Worm (Caenorhabditis elegans) whole organism, dauer: ENCODE measurements around the gene F14F7.5.

Experiments
- unc-62 ChIP-seq: sonication (generic microtip); optimal IDR thresholded peaks from 2 replicates; lab custom pipeline; 2017; ENCODE audit warnings: missing biosample characterization, missing genetic modification reagents, missing genetic modification characterization

F14F7.5 gene

DNA sequence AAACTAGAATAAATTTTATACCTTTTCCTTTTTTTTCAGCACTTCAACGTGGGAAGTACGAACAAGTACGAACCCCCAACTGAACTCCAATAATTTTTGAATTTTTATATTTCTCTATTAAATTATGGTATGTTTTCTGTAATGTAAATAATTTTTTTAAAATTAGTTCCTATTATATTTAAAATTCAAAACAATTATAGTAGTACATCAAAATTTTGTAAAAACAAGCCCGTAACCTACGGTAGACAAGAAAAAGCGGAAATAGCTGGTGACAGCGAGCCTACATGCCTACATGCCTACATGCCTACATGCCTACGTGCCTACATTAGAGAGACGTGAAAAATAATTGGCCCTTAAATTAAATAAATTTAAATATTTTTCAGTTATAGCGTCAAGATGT, at the start of gene F14F7.5:
F14F7.5 (plus strand) TSS at position 301 of the 400 bp plus-strand sequence.
- TF ChIP-seq unc-62 (GFP tag; lab: Kevin White, UChicago), result no peak

DNA sequence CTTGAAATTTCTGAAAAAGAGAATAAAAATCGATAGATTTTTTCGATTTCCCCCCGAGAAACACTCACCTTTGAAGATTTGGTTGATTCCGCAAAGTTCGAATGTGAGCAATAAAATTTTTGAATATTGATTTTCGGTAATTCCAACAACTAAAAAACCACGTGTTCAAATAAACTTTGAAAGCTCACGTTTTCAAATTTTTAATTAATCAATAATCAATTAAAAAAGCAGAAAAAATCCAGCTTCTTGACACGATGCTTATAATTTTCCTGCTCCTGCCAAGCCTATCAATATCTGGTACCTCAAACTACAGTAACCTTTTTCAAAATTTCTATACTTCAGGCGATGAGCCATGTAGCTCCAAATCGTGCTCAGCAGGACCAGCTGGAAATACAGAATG, 44.4 kb upstream of the F14F7.5 start, which contains the start of gene ZK1010.5:
ZK1010.5 (minus strand) TSS at position 101 of the 400 bp plus-strand sequence.
- TF ChIP-seq unc-62 (GFP tag; lab: Kevin White, UChicago), result no peak

DNA sequence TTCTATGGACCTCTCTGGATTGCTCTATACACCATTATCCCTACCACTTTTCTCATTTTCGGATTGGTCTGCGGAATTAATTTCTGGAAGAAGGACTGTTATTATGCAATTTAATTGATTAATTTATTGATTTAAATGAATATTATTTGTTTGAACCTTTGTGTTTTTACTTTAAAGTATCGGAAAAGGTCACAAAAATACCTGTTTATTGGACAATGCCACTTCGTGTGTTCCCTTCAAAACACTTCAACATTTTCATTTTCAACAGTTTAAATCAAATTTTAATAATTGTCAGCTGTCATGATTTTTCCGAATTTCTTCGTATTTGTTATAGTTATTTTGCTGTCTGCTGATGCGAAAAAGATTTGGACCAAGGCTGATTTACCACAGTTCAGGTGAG, 40.8 kb upstream of the F14F7.5 start, which contains the start of gene ZK1010.12:
ZK1010.12 (plus strand) TSS at position 301 of the 400 bp plus-strand sequence.
- TF ChIP-seq unc-62 (GFP tag; lab: Kevin White, UChicago), result no peak

DNA sequence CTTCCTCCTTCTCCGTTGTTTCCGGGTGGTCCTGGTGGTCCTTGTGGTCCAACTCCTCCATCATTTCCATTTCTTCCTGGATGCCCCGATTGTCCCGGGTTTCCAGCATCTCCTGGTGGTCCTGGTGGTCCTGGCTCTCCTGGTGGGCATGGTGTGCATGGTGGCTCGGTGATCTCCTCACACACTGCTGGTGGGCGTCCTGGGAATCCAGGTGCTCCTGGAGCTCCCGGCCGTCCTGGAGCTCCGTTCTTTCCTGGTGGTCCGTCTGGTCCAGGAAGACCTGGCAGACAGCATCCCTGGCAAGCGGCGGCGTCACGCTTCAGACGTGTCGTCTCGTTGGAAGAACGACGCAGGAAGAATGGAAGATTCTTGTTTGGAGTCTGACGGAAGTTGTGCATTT, 38.7 kb upstream of the F14F7.5 start:
- TF ChIP-seq unc-62 (GFP tag; lab: Kevin White, UChicago), result no peak

DNA sequence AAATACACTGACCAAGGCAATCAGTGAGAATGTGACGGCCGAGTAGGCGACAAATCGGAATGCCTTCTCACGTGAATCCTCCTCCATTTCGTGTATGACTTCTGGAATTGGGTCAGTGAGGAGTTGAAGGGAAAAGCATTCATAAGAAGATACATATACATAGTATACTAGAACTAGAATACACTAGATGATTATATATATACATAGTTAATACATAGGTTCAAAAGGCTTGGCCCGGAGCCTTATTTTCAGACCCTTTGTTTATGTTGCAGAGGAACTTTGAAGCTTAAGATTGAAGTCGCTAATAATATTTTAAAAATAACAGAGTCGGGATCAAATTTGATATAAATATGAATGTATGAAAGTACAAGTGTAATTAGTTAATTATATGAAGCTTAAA, 38.2 kb upstream of the F14F7.5 start, which contains the start of gene col-97:
col-97 (minus strand) TSS at position 101 of the 400 bp plus-strand sequence.
- no peak for TF ChIP-seq unc-62 (GFP tag; lab: Kevin White, UChicago)

DNA sequence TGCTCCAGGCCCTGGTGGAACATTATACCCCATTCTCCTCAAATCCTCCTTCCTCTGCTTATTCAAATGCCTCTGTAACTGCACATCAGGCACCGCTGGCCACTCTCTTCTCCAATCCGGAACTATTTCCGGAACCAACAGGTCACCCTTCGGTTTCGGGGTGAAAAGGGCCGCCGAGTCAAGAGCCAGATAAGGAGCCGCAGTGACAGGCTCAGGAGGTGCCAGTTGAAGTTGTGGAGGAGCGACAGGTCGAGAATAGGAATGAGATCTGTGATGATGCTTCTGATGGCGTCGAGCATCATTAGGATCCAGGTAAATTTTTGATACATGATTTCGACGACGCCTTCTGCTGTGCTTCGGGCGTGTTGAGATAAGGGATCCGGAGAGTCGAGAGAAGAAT, 33.5 kb upstream of the F14F7.5 start:
- no peak for TF ChIP-seq unc-62 (GFP tag; lab: Kevin White, UChicago)

DNA sequence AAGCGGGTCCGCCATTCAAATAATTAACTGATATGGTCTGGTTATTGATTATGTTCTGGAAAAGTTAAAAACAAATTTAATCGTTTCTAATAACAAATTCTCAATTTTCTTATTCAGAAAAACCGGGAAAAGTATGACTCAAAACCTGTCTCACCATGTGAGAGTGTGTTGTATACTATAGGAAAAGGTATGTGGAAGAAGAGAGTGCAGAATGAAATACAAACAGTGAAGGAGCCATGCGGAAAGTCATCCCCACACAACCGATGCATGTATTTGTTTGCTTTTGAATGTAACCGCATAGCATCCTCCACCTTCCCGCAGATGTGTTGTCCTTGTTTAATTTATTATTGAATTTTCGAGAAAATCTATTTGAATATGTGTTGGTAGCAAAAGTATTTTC, 31.3 kb upstream of the F14F7.5 start, which contains the start of gene ZK1010.8:
ZK1010.8 (minus strand) TSS at position 214 of the 400 bp plus-strand sequence.
- no peak for TF ChIP-seq unc-62 (GFP tag; lab: Kevin White, UChicago)

DNA sequence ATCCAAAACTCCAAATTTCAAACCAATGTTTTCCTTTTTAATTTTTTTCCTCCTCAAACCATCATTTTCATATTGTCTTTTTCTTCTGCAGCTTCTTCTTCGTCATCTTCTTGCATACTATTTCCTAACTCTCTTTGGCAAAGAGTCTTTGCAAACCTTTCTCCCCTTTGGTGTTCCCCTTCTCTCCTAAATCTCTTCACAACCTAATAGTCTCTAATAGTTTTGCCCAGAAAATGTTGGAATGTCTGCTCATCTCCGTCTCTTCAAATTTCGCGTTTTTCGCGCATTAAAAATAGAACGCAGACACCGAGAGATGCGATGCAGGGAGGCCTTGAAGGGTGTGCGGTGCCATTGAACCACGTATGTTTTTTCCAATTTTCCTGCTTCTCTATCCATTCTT, 29.7 kb upstream of the F14F7.5 start, which contains the start of gene ZK1010.10:
ZK1010.10 (plus strand) TSS at position 286 of the 400 bp plus-strand sequence.
- no peak for TF ChIP-seq unc-62 (GFP tag; lab: Kevin White, UChicago)

DNA sequence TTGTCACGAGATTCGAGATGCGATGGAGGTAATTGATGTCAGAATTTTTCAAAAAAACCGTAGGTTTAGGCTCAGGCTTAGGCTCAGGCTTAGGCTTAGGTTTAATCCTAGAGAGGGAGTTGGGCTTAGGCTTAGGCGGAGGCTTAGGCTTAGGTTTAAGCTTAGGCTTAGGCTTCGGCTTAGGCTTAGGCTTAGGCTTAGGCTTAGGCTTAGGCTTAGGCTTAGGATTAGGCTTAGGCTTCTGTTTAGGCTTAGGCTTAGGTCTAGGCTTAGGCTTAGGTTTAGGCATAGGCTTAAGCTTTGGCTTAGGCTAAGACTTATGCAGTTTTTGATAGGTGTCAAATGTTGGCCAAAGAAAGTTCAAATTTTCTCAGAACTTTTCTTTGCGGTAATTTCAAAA, 27.5 kb upstream of the F14F7.5 start:
- TF ChIP-seq unc-62 (GFP tag; lab: Kevin White, UChicago), result no peak

DNA sequence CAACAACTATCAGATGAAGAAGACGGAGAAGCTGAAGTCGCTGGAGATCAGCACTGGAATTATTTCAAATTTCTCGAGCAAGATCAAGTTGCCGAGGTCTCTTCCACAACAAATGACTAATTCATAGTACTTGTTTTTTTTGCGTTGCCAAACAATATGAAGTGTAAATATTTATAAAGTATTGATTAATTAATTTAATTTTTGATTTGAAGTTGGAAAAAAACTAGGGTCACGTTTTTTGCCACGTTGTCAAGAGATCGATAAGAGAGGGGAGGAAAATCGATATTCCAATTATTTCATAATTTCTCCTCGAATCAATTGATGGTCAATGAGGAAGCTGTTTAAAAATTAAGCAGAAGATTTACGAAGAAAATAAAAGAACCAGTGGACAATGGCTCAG, 26.6 kb upstream of the F14F7.5 start, which contains the start of gene snf-7:
snf-7 (plus strand) TSS at position 301 of the 400 bp plus-strand sequence.
- no peak for TF ChIP-seq unc-62 (GFP tag; lab: Kevin White, UChicago)

DNA sequence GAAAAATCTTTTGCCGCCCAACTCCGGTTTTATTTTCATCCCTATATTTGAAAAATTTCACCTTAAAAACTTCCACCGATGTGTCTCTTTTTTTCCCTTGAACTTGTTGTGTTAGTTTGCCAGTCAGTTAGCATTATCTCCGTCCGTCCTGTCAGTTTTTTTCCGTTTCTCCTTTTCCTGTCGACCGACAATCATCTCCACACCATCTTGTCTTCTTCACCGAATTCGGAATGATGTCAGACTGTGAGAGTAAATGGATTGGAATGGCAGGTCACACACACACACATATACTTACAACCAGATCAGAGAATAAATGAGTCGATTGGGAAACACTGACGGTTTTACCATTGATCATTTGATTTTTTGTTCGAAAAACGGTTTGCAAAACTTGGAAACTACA, 19.9 kb upstream of the F14F7.5 start:
- TF ChIP-seq unc-62 (GFP tag; lab: Kevin White, UChicago), result no peak

DNA sequence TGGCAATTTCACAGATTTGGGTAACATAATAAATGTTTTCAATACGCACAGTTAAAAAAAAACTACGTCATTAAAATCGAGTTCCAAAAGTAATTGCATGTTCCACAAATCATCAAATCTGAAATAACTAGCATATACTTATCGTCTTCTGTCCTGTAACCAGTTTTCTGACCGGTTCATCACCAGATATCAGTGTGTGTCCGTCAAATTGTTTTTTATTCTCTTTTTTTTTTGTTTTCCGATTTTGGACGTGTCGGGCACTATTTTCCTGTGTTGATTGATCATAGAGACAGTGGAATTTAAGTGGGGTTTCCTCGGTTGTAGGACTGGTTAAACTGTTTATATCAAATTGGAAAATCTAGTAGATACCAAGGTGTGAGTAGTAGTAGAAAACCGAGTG, 17.9 kb upstream of the F14F7.5 start:
- TF ChIP-seq unc-62 (GFP tag; lab: Kevin White, UChicago), result no peak

DNA sequence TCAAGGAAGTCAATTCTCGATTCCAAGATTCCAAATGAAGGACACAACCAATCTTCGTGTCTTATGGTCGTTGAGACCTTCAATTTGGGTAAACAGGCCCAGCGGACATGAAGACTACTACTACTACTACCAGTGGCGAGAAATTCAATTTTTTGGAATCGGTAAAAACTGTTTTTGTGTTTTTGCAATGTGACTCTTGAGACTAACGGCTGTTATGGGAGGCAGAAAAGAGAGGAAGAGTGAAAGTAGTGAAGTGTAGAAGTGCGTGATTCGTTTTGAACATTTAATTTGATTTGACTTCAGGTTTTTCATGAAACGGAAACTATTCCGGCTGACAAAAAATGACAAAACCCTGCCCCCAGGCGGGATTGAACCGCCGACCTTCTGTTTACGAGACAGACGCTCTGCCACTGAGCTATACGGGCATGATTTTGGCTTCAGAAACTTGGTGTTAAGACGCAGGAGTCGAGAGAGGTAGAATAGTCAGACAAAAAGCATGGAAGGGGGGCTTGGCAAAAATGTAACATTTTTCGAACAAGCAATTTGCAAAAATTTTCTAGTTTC, 16.0 kb upstream of the F14F7.5 start:
- TF ChIP-seq unc-62 (GFP tag; lab: Kevin White, UChicago), result no peak

DNA sequence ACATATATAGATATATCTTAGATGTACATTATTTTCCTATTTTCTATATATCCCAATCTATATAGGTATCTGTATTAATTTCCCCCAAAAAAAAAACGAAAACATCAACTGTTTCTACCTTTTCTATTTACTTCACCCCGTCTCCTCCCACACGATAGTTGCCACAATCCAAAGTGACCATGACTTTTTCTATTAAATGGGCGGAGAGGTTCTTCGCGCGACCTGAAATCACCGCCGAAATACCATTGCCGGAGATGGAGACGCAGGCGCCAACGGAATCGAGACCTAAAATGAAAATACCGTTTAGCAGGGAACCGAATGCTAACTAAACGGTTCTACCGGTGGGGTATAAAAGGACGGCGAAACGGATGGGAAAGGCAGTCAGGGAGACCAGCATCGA, 13.2 kb upstream of the F14F7.5 start, which contains the start of gene col-98:
col-98 (plus strand) TSS at position 390 of the 400 bp plus-strand sequence.
- no peak for TF ChIP-seq unc-62 (GFP tag; lab: Kevin White, UChicago)

DNA sequence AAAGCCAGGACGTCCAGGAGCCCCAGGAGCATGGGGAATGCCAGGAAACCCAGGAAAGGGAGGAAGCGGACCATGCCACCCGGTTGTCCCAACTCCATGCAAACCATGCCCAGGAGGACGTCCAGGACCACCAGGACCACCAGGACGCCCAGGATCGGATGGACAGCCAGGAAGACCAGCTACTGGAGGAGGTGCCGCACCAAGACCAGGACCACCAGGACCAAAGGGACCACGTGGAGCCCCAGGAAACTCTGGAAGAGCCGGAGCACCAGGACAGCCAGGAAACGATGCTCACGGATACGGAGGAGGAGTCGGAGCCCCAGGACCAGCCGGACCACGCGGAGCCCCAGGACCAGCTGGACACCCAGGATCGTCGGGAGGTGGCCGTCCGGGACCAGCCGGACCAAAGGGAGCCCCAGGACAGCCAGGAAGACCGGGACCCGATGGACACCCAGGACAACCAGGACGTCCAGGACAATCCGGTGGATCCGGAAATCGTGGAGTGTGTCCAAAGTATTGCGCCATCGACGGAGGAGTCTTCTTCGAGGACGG, 12.2 kb upstream of the F14F7.5 start:
- TF ChIP-seq unc-62 (GFP tag; lab: Kevin White, UChicago), result no peak

DNA sequence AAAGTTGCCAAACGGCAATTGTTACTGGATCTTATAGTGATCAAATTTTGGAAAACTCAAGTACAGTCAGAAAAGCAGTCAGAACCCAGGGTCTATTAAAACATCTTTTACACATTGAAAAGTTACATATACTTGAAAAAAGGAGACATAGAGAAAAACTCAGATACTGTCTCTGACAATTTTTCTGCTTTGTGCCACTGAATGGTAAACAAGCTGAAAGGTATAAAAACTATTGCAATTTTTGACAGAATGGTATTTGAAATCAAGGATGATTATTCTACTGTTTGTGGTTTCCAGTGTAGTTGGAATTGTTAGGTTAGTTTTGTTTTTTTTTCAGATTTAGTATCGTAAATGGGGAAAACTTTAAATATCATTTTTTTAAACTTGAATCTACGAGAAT, 11.1 kb upstream of the F14F7.5 start, which contains the start of gene cyp-13A11:
cyp-13A11 (plus strand) TSS at position 266 of the 400 bp plus-strand sequence.
- no peak for TF ChIP-seq unc-62 (GFP tag; lab: Kevin White, UChicago)

DNA sequence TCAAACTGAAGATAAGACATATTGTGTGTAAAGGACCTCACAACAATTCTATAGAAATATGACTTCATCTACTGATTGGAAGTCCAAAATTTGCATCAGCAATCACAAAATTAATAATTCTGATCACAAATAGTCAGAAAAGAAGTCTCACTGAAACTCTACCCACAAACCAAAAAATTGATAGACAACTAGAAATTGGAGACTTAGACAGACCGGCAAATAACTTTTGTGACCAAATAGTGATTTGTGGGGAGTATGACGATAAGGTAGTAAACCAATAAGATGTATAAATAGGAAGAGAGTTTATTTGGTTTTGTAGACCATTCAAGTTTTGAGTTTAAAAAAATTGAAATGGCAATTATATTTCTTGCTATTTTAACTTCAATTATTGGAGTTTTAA, 7.5 kb upstream of the F14F7.5 start, which contains the start of gene cyp-13A12:
cyp-13A12 (plus strand) TSS at position 267 of the 400 bp plus-strand sequence.
- TF ChIP-seq unc-62 (GFP tag; lab: Kevin White, UChicago), result no peak
